Fruit fly (Drosophila melanogaster) whole organism, embryonic: ENCODE data around the gene BckdhA.

Source experiments
- Antp ChIP-seq: fragments of 200-800 bp; sonication (Bioruptor generic); optimal IDR thresholded peaks from 3 replicates; lab custom pipeline; 2016; ENCODE audit warnings: missing biosample characterization, missing genetic modification characterization
- B-H2 ChIP-seq: fragments of 200-800 bp; sonication (Bioruptor generic); optimal IDR thresholded peaks from 2 replicates; lab custom pipeline; 2018; ENCODE audit warnings: missing biosample characterization, mild to moderate bottlenecking, missing genetic modification characterization
- Bteb2 ChIP-seq: fragments of 200-800 bp; sonication (Bioruptor generic); optimal IDR thresholded peaks from 2 replicates; lab custom pipeline; 2016; ENCODE audit warnings: missing biosample characterization, missing genetic modification characterization
- CG10147 ChIP-seq: fragments of 200-800 bp; sonication (Bioruptor generic); optimal IDR thresholded peaks from 2 replicates; lab custom pipeline; 2019; ENCODE audit warnings: missing biosample characterization, mild to moderate bottlenecking, missing genetic modification characterization, moderate library complexity
- CG11696 ChIP-seq: fragments of 200-800 bp; sonication (Bioruptor generic); IDR thresholded peaks from 2 replicates; pipeline ENCODE4 v1.3.6; 2022; ENCODE audit warnings: missing biosample characterization, missing genetic modification characterization
- CG11723 ChIP-seq: fragments of 200-800 bp; sonication (Bioruptor generic); optimal IDR thresholded peaks from 2 replicates; lab custom pipeline; 2017; ENCODE audit warnings: missing biosample characterization, mild to moderate bottlenecking, missing genetic modification characterization
- CG12236 ChIP-seq: fragments of 200-800 bp; sonication (Bioruptor generic); optimal IDR thresholded peaks from 2 replicates; lab custom pipeline; 2016; ENCODE audit warnings: missing biosample characterization, missing genetic modification characterization
- CG12942 ChIP-seq: fragments of 200-800 bp; sonication (Bioruptor generic); optimal IDR thresholded peaks from 3 replicates; lab custom pipeline; 2016; ENCODE audit warnings: missing biosample characterization, missing genetic modification characterization
- CG13894 ChIP-seq: fragments of 200-800 bp; sonication (Bioruptor generic); optimal IDR thresholded peaks from 3 replicates; lab custom pipeline; 2018; ENCODE audit warnings: missing biosample characterization, mild to moderate bottlenecking, missing genetic modification characterization, moderate library complexity
- CG14667 ChIP-seq: fragments of 200-800 bp; sonication (Bioruptor generic); IDR thresholded peaks from 2 replicates; pipeline ENCODE4 v1.3.6; 2022; ENCODE audit warnings: missing biosample characterization, missing genetic modification characterization
- CG14710 ChIP-seq: fragments of 200-800 bp; sonication (Bioruptor generic); optimal IDR thresholded peaks from 3 replicates; lab custom pipeline; 2019; ENCODE audit warnings: missing biosample characterization, mild to moderate bottlenecking, missing genetic modification characterization, moderate library complexity
- CG14860 ChIP-seq: fragments of 200-800 bp; sonication (Bioruptor generic); IDR thresholded peaks from 3 replicates; pipeline ENCODE4 v1.3.6; 2022; ENCODE audit warnings: missing biosample characterization, missing genetic modification characterization; ENCODE audit not compliant: partially characterized antibody
- CG15479 ChIP-seq: fragments of 200-800 bp; sonication (Bioruptor generic); optimal IDR thresholded peaks from 3 replicates; lab custom pipeline; 2019; ENCODE audit warnings: missing biosample characterization, mild to moderate bottlenecking, missing genetic modification characterization, moderate library complexity
- CG15514 ChIP-seq: fragments of 200-800 bp; sonication (Bioruptor generic); optimal IDR thresholded peaks from 3 replicates; lab custom pipeline; 2017; ENCODE audit warnings: missing biosample characterization, missing genetic modification characterization, mild to moderate bottlenecking, moderate library complexity, missing genetic modification reagents
- CG15601 ChIP-seq: fragments of 200-800 bp; sonication (Bioruptor generic); optimal IDR thresholded peaks from 3 replicates; lab custom pipeline; 2019; ENCODE audit warnings: missing biosample characterization, mild to moderate bottlenecking, missing genetic modification characterization, moderate library complexity
- CG16813 ChIP-seq: fragments of 200-800 bp; sonication (Bioruptor generic); IDR thresholded peaks from 3 replicates; pipeline ENCODE4 v1.3.6; 2022; ENCODE audit warnings: missing biosample characterization, missing genetic modification characterization; ENCODE audit not compliant: partially characterized antibody
- CG1832 ChIP-seq: fragments of 200-800 bp; sonication (Bioruptor generic); optimal IDR thresholded peaks from 2 replicates; lab custom pipeline; 2017; ENCODE audit warnings: missing biosample characterization, mild to moderate bottlenecking, missing genetic modification characterization, inconsistent platforms
- CG30403 ChIP-seq: fragments of 200-800 bp; sonication (Bioruptor generic); optimal IDR thresholded peaks from 3 replicates; lab custom pipeline; 2016; ENCODE audit warnings: missing biosample characterization, missing genetic modification characterization
- CG30431 ChIP-seq: fragments of 200-800 bp; sonication (Bioruptor generic); optimal IDR thresholded peaks from 2 replicates; lab custom pipeline; 2017; ENCODE audit warnings: missing biosample characterization, missing genetic modification characterization
- CG34376 ChIP-seq: fragments of 200-800 bp; sonication (Bioruptor generic); optimal IDR thresholded peaks from 2 replicates; lab custom pipeline; 2018; ENCODE audit warnings: missing biosample characterization, mild to moderate bottlenecking, missing genetic modification characterization
- CG3726 ChIP-seq: fragments of 200-800 bp; sonication (Bioruptor generic); IDR thresholded peaks from 3 replicates; pipeline ENCODE4, ENCODE4 v1.3.6; 2022; ENCODE audit warnings: missing biosample characterization, missing genetic modification characterization
- CG4424 ChIP-seq: fragments of 200-800 bp; sonication (Bioruptor generic); optimal IDR thresholded peaks from 3 replicates; lab custom pipeline; 2016; ENCODE audit warnings: missing biosample characterization, missing genetic modification characterization
- CG6765 ChIP-seq: fragments of 200-800 bp; sonication (Bioruptor generic); optimal IDR thresholded peaks from 3 replicates; lab custom pipeline; 2017; ENCODE audit warnings: missing biosample characterization, mild to moderate bottlenecking, missing genetic modification characterization
- CG7271 ChIP-seq: fragments of 200-800 bp; sonication (Bioruptor generic); optimal IDR thresholded peaks from 2 replicates; lab custom pipeline; 2018; ENCODE audit warnings: missing biosample characterization, mild to moderate bottlenecking, missing genetic modification characterization, moderate library complexity
- CG7372 ChIP-seq: fragments of 200-800 bp; sonication (Bioruptor generic); IDR thresholded peaks from 2 replicates; pipeline ENCODE4 v1.3.6; 2022; ENCODE audit warnings: missing biosample characterization, missing genetic modification characterization
- CG7928 ChIP-seq: fragments of 200-800 bp; sonication (Bioruptor generic); optimal IDR thresholded peaks from 2 replicates; lab custom pipeline; 2017; ENCODE audit warnings: missing biosample characterization, mild to moderate bottlenecking, missing genetic modification characterization
- CG8478 ChIP-seq: fragments of >200 bp; optimal IDR thresholded peaks from 2 replicates; lab custom pipeline; 2018
- Chrac-16 ChIP-seq: fragments of 200-800 bp; sonication (Bioruptor generic); optimal IDR thresholded peaks from 3 replicates; lab custom pipeline; 2016; ENCODE audit warnings: missing biosample characterization, missing genetic modification characterization
- Deaf1 ChIP-seq: fragments of 200-800 bp; optimal IDR thresholded peaks from 3 replicates; lab custom pipeline; 2019; ENCODE audit warnings: missing biosample characterization, mild to moderate bottlenecking, missing genetic modification characterization, moderate library complexity
- Dip3 ChIP-seq: fragments of 200-800 bp; sonication (Bioruptor generic); optimal IDR thresholded peaks from 3 replicates; lab custom pipeline; 2016; ENCODE audit warnings: missing biosample characterization, missing genetic modification characterization
- HLH4C ChIP-seq: fragments of 200-800 bp; sonication (Bioruptor generic); IDR thresholded peaks from 3 replicates; pipeline ENCODE4 v1.3.6; 2022; ENCODE audit warnings: missing biosample characterization, missing genetic modification characterization; ENCODE audit not compliant: partially characterized antibody
- HLHmδ ChIP-seq: fragments of 200-800 bp; sonication (Bioruptor generic); optimal IDR thresholded peaks from 2 replicates; lab custom pipeline; 2018; ENCODE audit warnings: missing biosample characterization, mild to moderate bottlenecking, missing genetic modification characterization, moderate library complexity
- Lhr ChIP-seq: fragments of 200-800 bp; sonication (Bioruptor generic); optimal IDR thresholded peaks from 3 replicates; lab custom pipeline; 2017; ENCODE audit warnings: mild to moderate bottlenecking, missing biosample characterization, missing genetic modification reagents, missing genetic modification characterization
- Meics ChIP-seq: fragments of 200-800 bp; sonication (Bioruptor generic); optimal IDR thresholded peaks from 2 replicates; lab custom pipeline; 2017; ENCODE audit warnings: missing biosample characterization, mild to moderate bottlenecking, missing genetic modification characterization
- NC2α ChIP-seq: fragments of 200-800 bp; sonication (Bioruptor generic); optimal IDR thresholded peaks from 2 replicates; lab custom pipeline; 2016; ENCODE audit warnings: missing biosample characterization, missing genetic modification characterization
- Neu2 ChIP-seq: fragments of 200-800 bp; sonication (Bioruptor generic); optimal IDR thresholded peaks from 3 replicates; lab custom pipeline; 2016; ENCODE audit warnings: missing biosample characterization, missing genetic modification characterization, borderline replicate concordance
- Nf-YA ChIP-seq: fragments of 200-800 bp; sonication (Bioruptor generic); IDR thresholded peaks from 2 replicates; pipeline ENCODE4 v1.3.6; 2022; ENCODE audit warnings: missing biosample characterization, missing genetic modification characterization
- Usf ChIP-seq: fragments of 200-800 bp; sonication (Bioruptor generic); optimal IDR thresholded peaks from 2 replicates; lab custom pipeline; 2017; ENCODE audit warnings: missing genotype, missing biosample characterization, missing genetic modification characterization
- al ChIP-seq: fragments of 200-800 bp; sonication (Bioruptor generic); IDR thresholded peaks from 2 replicates; pipeline ENCODE4 v1.3.6; 2022; ENCODE audit warnings: missing biosample characterization, missing genetic modification characterization
- aop ChIP-seq: fragments of 200-800 bp; sonication (Bioruptor generic); IDR thresholded peaks from 2 replicates; pipeline ENCODE4 v1.3.6; 2022; ENCODE audit warnings: missing biosample characterization, missing genetic modification characterization
- btn ChIP-seq: fragments of 200-800 bp; sonication (Bioruptor generic); optimal IDR thresholded peaks from 2 replicates; lab custom pipeline; 2016; ENCODE audit warnings: missing biosample characterization, missing genetic modification characterization
- esg ChIP-seq: fragments of 200-800 bp; sonication (Bioruptor generic); conservative IDR thresholded peaks from 2 replicates; pipeline ENCODE4 v1.3.6; 2022; ENCODE audit warnings: missing biosample characterization, missing genetic modification characterization
- gsb ChIP-seq: fragments of 200-800 bp; sonication (Bioruptor generic); IDR thresholded peaks from 2 replicates; pipeline ENCODE4 v1.3.6; 2022; ENCODE audit warnings: missing biosample characterization, missing genetic modification characterization
- ind ChIP-seq: fragments of 200-800 bp; sonication (Bioruptor generic); optimal IDR thresholded peaks from 3 replicates; lab custom pipeline; 2016; ENCODE audit warnings: missing biosample characterization, missing genetic modification characterization
- kah ChIP-seq: fragments of 200-800 bp; sonication (Bioruptor generic); optimal IDR thresholded peaks from 2 replicates; lab custom pipeline; 2018; ENCODE audit warnings: missing biosample characterization, mild to moderate bottlenecking, missing genetic modification characterization
- mld ChIP-seq: fragments of 200-800 bp; sonication (Bioruptor generic); IDR thresholded peaks from 3 replicates; pipeline ENCODE4 v1.3.6; 2022; ENCODE audit warnings: missing biosample characterization, missing genetic modification characterization; ENCODE audit not compliant: partially characterized antibody
- pfk ChIP-seq: fragments of 200-800 bp; sonication (Bioruptor generic); optimal IDR thresholded peaks from 2 replicates; lab custom pipeline; 2018; ENCODE audit warnings: missing biosample characterization, mild to moderate bottlenecking, missing genetic modification characterization, moderate library complexity
- sens ChIP-seq: fragments of 200-800 bp; sonication (Bioruptor generic); peaks from one replicate; lab custom pipeline; 2016; ENCODE audit warnings: missing biosample characterization, missing genetic modification characterization
- slou ChIP-seq: fragments of 200-800 bp; sonication (Bioruptor generic); optimal IDR thresholded peaks from 3 replicates; lab custom pipeline; 2016; ENCODE audit warnings: missing biosample characterization, missing genetic modification characterization
- tx ChIP-seq: fragments of 200-800 bp; sonication (Bioruptor generic); optimal IDR thresholded peaks from 2 replicates; lab custom pipeline; 2016; ENCODE audit warnings: missing biosample characterization, missing genetic modification characterization
- vnd ChIP-seq: fragments of 200-800 bp; sonication (Bioruptor generic); IDR thresholded peaks from 3 replicates; pipeline ENCODE4 v1.3.6; 2022; ENCODE audit warnings: missing biosample characterization, missing genetic modification characterization; ENCODE audit not compliant: partially characterized antibody

BckdhA gene

DNA sequence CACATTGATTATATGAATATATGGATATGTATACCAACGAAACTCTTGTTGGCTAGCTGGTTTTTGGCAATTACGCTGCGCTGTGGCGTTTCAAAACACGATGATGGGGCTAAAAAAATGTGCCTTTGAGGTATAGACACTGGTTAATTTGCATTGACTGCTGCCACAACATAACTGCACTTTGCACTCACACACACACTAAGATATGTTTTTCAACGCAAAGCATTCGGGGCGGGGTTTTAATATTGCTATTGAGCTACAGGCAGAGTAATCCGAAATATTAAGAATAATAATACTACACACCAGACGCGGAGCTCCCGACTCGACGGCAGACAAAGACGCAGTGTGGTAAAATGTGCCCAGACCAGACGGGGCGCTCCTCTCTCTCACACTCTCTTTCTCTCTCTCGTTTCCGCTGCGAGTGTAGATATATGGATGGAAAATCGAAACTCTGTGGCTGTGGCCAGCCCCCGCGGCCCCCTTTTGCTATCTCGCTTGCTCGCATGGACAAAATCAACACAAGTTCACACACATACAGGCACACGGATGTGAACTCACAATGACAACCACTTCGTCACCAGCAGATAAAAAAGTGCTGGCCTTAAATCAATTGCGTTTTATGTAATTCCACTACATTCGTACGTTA is 4.4 kb upstream of the BckdhA start (continued):
- TF ChIP-seq HLH4C (GFP tag; lab: Robert Waterston, UW): no peak
- no peak for TF ChIP-seq vnd (GFP tag; lab: Robert Waterston, UW)
- TF ChIP-seq CG12942: no peak
- no peak for TF ChIP-seq CG16813
- TF ChIP-seq esg (GFP tag; lab: Robert Waterston, UW): no peak
- no peak for TF ChIP-seq Bteb2
- peak; percentile 66 for TF ChIP-seq CG13894 (tag; lab: Kevin White, UChicago)
- TF ChIP-seq Lhr (GFP tag; lab: Kevin White, UChicago): no peak
- TF ChIP-seq Dip3 (GFP tag; lab: Kevin White, UChicago): no peak
- no peak for TF ChIP-seq al (GFP tag; lab: Robert Waterston, UW)
- TF ChIP-seq B-H2: peak; percentile 50
- TF ChIP-seq Neu2 (GFP tag; lab: Kevin White, UChicago): no peak
- TF ChIP-seq Deaf1: peak; percentile 49
- peak; percentile 96 for TF ChIP-seq kah (GFP tag; lab: Kevin White, UChicago)
- TF ChIP-seq CG6765 (GFP tag; lab: Kevin White, UChicago): peak; percentile 82
- no peak for TF ChIP-seq Chrac-16 (GFP tag; lab: Kevin White, UChicago)
- TF ChIP-seq CG30403 (GFP tag; lab: Kevin White, UChicago): no peak
- no peak for TF ChIP-seq CG7372
- TF ChIP-seq CG3726 (GFP tag; lab: Robert Waterston, UW): no peak
- no peak for TF ChIP-seq CG11696 (GFP tag; lab: Robert Waterston, UW)
- TF ChIP-seq NC2α (GFP tag; lab: Kevin White, UChicago): no peak
- TF ChIP-seq btn (GFP tag; lab: Kevin White, UChicago): no peak
- TF ChIP-seq sens (GFP tag; lab: Kevin White, UChicago): peak; percentile 85
- peak; percentile 64 for TF ChIP-seq Meics
- no peak for TF ChIP-seq CG4424
- no peak for TF ChIP-seq aop (GFP tag; lab: Robert Waterston, UW)
- no peak for TF ChIP-seq CG7271 (tag; lab: Kevin White, UChicago)
- no peak for TF ChIP-seq Nf-YA
- TF ChIP-seq ind (GFP tag; lab: Kevin White, UChicago): no peak
- peak; percentile 13 for TF ChIP-seq Antp (GFP tag; lab: Kevin White, UChicago)
- TF ChIP-seq CG14710 (tag; lab: Kevin White, UChicago): no peak
- peak; percentile 43 for TF ChIP-seq CG8478 (lab: Kevin White, UChicago)
- no peak for TF ChIP-seq slou (GFP tag; lab: Kevin White, UChicago)
- no peak for TF ChIP-seq CG15601 (tag; lab: Kevin White, UChicago)
- TF ChIP-seq CG11723: peak; percentile 32
- TF ChIP-seq HLHmδ (GFP tag; lab: Kevin White, UChicago): peak; percentile 95
- TF ChIP-seq mld (GFP tag; lab: Robert Waterston, UW): no peak
- peak; percentile 96 for TF ChIP-seq CG34376 (GFP tag; lab: Kevin White, UChicago)
- TF ChIP-seq CG15514: peak; percentile 72
- peak; percentile 63 for TF ChIP-seq pfk (GFP tag; lab: Kevin White, UChicago)
- no peak for TF ChIP-seq Usf (GFP tag; lab: Kevin White, UChicago)
- no peak for TF ChIP-seq CG10147
- peak; percentile 6 for TF ChIP-seq tx
- peak; percentile 60 for TF ChIP-seq CG7928 (GFP tag; lab: Kevin White, UChicago)
- TF ChIP-seq CG30431 (GFP tag; lab: Kevin White, UChicago): no peak
- TF ChIP-seq gsb (GFP tag; lab: Robert Waterston, UW): no peak
- TF ChIP-seq CG14667 (GFP tag; lab: Robert Waterston, UW): no peak
- TF ChIP-seq CG1832: peak; percentile 90
- no peak for TF ChIP-seq CG15479
- TF ChIP-seq CG14860: no peak
- TF ChIP-seq CG12236 (GFP tag; lab: Kevin White, UChicago): no peak
